Worm (Caenorhabditis elegans): ENCODE results near the gene fbxa-107.

DNA sequence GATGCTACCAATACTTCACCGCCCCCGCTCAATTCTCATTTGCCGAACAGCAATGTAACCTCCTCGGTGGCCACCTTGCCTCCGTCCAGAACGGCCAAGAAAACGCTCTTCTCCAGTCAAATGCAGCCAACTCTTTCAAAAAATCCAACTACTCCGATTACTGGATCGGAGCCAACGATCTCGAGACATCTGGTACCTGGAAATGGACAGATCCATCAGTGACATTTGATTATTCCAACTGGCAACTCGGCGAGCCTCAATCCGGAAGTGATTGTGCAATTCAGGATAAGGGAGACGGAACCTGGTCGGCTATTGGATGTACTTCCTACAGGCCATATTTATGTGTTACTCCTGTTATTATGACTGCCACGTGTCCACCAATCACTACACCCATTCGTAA lies 34.4 kb downstream of the fbxa-107 start:
- TF ChIP-seq mdl-1 (tag; optimal IDR thresholded peaks at IDR 0.05) (no peak), zip-4 (GFP tag; optimal IDR thresholded peaks at IDR 0.05) (no peak), unc-130 (tag; optimal IDR thresholded peaks at IDR 0.05) (no peak), skn-1 (tag; optimal IDR thresholded peaks at IDR 0.05) (no peak), egl-13 (tag; optimal IDR thresholded peaks at IDR 0.05) (no peak), pqm-1 (tag; optimal IDR thresholded peaks at IDR 0.05) (no peak), fkh-10 (GFP tag; optimal IDR thresholded peaks at IDR 0.05) (no peak), snpc-4 (tag; optimal IDR thresholded peaks at IDR 0.05) (no peak)

Data from whole organism, L1 larva.